Worm (Caenorhabditis elegans) whole organism, L4 larva: ENCODE data around the gene D1014.13.

ENCODE experiments used
- F10B5.3 ChIP-seq: sonication (generic microtip); optimal IDR thresholded peaks from 2 replicates; lab custom pipeline; 2016; ENCODE audit warnings: mild to moderate bottlenecking, missing genetic modification characterization, missing compliant biosample characterization
- F44E2.7 ChIP-seq: fragments of 200-800 bp; sonication (Bioruptor generic); IDR thresholded peaks from 2 replicates; pipeline ENCODE4 v2.1.2; 2022; ENCODE audit warnings: missing genetic modification characterization, missing compliant biosample characterization
- R02D3.7 ChIP-seq: fragments of 150-350 bp; sonication (generic microtip); optimal IDR thresholded peaks from 3 replicates; lab custom pipeline; 2014; ENCODE audit warnings: missing biosample characterization, missing genetic modification characterization
- T26A8.4 ChIP-seq: fragments of 200-800 bp; sonication (Bioruptor generic); IDR thresholded peaks from 2 replicates; pipeline ENCODE4 v1.3.6; 2022; ENCODE audit warnings: missing genetic modification characterization, missing compliant biosample characterization
- Y105C5A.15 ChIP-seq: fragments of 200-800 bp; sonication (Bioruptor generic); IDR thresholded peaks from 2 replicates; pipeline ENCODE4 v1.3.6; 2022; ENCODE audit warnings: missing genetic modification characterization, missing compliant biosample characterization
- Y5F2A.4 ChIP-seq: fragments of 200-800 bp; sonication (Bioruptor generic); optimal IDR thresholded peaks from 2 replicates; lab custom pipeline; 2018; ENCODE audit warnings: mild to moderate bottlenecking, missing genetic modification characterization, missing compliant biosample characterization
- ama-1 ChIP-seq: fragments of 150-350 bp; optimal IDR thresholded peaks from 2 replicates; lab custom pipeline; 2014; ENCODE audit warnings: inconsistent platforms, mixed read lengths
- ceh-20 ChIP-seq: fragments of 200-800 bp; sonication (Bioruptor generic); IDR thresholded peaks from 2 replicates; pipeline ENCODE4 v1.3.6; 2022; ENCODE audit warnings: missing genetic modification reagents, missing genetic modification characterization, missing compliant biosample characterization
- ceh-32 ChIP-seq: sonication (generic microtip); optimal IDR thresholded peaks from 2 replicates; lab custom pipeline; 2016; ENCODE audit warnings: mild to moderate bottlenecking, missing genetic modification characterization, missing compliant biosample characterization; ENCODE audit not compliant: poor library complexity
- ces-1 ChIP-seq: fragments of 150-350 bp; sonication (generic microtip); optimal IDR thresholded peaks from 4 replicates; lab custom pipeline; 2014; ENCODE audit warnings: missing biosample characterization, missing genetic modification reagents, missing genetic modification characterization
- daf-16 ChIP-seq, 3 experiments: sonication (generic microtip); optimal IDR thresholded peaks; 2 replicates each; lab custom pipeline; 2016 to 2017; ENCODE audit warnings: missing genetic modification characterization in 3 of 3, missing genetic modification reagents in 3 of 3, mild to moderate bottlenecking in 2 of 3, missing compliant biosample characterization in 2 of 3, missing biosample characterization in 1 of 3, moderate library complexity in 1 of 3
- daf-19 ChIP-seq: fragments of 200-800 bp; sonication (Bioruptor generic); conservative IDR thresholded peaks from 2 replicates; pipeline ENCODE4 v1.3.6; 2022; ENCODE audit warnings: missing genetic modification characterization, missing compliant biosample characterization
- dmd-8 ChIP-seq: fragments of 200-800 bp; sonication (Bioruptor generic); IDR thresholded peaks from 2 replicates; pipeline ENCODE4 v1.3.6; 2022; ENCODE audit warnings: missing genetic modification characterization, missing compliant biosample characterization
- dpl-1 ChIP-seq: fragments of 150-350 bp; optimal IDR thresholded peaks from 2 replicates; lab custom pipeline; 2014; ENCODE audit warnings: missing biosample characterization, missing genetic modification reagents, missing genetic modification characterization
- duxl-1 ChIP-seq: sonication (generic microtip); optimal IDR thresholded peaks from 2 replicates; lab custom pipeline; 2016; ENCODE audit warnings: mild to moderate bottlenecking, missing genetic modification characterization, moderate library complexity, missing compliant biosample characterization; ENCODE audit not compliant: poor library complexity
- dve-1 ChIP-seq: sonication (generic microtip); optimal IDR thresholded peaks from 2 replicates; lab custom pipeline; 2017; ENCODE audit warnings: antibody characterized with exemption, mild to moderate bottlenecking, missing genetic modification characterization, missing compliant biosample characterization; ENCODE audit not compliant: insufficient read depth
- hif-1 ChIP-seq, 2 experiments: sonication (generic microtip); optimal IDR thresholded peaks; 2 replicates each; lab custom pipeline; 2016 to 2017; ENCODE audit warnings: missing compliant biosample characterization in 2 of 2, missing genetic modification characterization in 2 of 2, missing genetic modification reagents in 2 of 2, missing genotype in 2 of 2, mild to moderate bottlenecking in 1 of 2
- hlh-11 ChIP-seq: fragments of 200-800 bp; sonication (Bioruptor generic); optimal IDR thresholded peaks from 2 replicates; lab custom pipeline; 2018; ENCODE audit warnings: mild to moderate bottlenecking, missing genetic modification characterization, missing compliant biosample characterization
- hlh-30 ChIP-seq: sonication (generic microtip); optimal IDR thresholded peaks from 2 replicates; lab custom pipeline; 2017; ENCODE audit warnings: antibody characterized with exemption, mild to moderate bottlenecking, missing genetic modification characterization, missing compliant biosample characterization; ENCODE audit not compliant: insufficient read depth
- jun-1 ChIP-seq: fragments of 150-350 bp; optimal IDR thresholded peaks from 2 replicates; lab custom pipeline; 2014; ENCODE audit warnings: missing biosample characterization, missing genetic modification reagents, missing genetic modification characterization
- lin-15B ChIP-seq: fragments of 150-350 bp; sonication (generic microtip); optimal IDR thresholded peaks from 3 replicates; lab custom pipeline; 2014; ENCODE audit warnings: missing biosample characterization, missing genetic modification characterization
- lin-38 ChIP-seq: fragments of 200-800 bp; sonication (Bioruptor generic); IDR thresholded peaks from 2 replicates; pipeline ENCODE4 v1.3.6; 2022; ENCODE audit warnings: missing genetic modification reagents, missing genetic modification characterization, missing compliant biosample characterization
- lsy-2 ChIP-seq, 2 experiments: fragments of 150-350 bp in 1 of 2; sonication (generic microtip) in 1 of 2; optimal IDR thresholded peaks; 2 replicates each; lab custom pipeline; 2014 to 2017; ENCODE audit warnings: missing biosample characterization in 2 of 2, missing genetic modification characterization in 2 of 2
- mdl-1 ChIP-seq, 2 experiments: fragments of 150-350 bp in 1 of 2; sonication (generic microtip) in 1 of 2; optimal IDR thresholded peaks; 2 replicates each; lab custom pipeline; 2014 to 2017; ENCODE audit warnings: missing biosample characterization in 2 of 2, missing genetic modification characterization in 2 of 2
- nhr-10 ChIP-seq: fragments of 150-350 bp; optimal IDR thresholded peaks from 2 replicates; lab custom pipeline; 2014; ENCODE audit warnings: missing biosample characterization, missing genetic modification characterization
- nhr-11 ChIP-seq: fragments of 150-350 bp; optimal IDR thresholded peaks from 2 replicates; lab custom pipeline; 2014; ENCODE audit warnings: missing biosample characterization, missing genetic modification characterization
- nhr-237 ChIP-seq: sonication (generic microtip); optimal IDR thresholded peaks from 2 replicates; lab custom pipeline; 2017; ENCODE audit warnings: missing biosample characterization, missing genetic modification characterization
- nhr-41 ChIP-seq: fragments of 200-800 bp; sonication (Bioruptor generic); IDR thresholded peaks from 2 replicates; pipeline ENCODE4 v1.3.6; 2022; ENCODE audit warnings: missing genetic modification reagents, missing genetic modification characterization, missing compliant biosample characterization
- nhr-76 ChIP-seq: fragments of 150-350 bp; optimal IDR thresholded peaks from 2 replicates; lab custom pipeline; 2014; ENCODE audit warnings: missing biosample characterization, missing genetic modification characterization
- rbr-2 ChIP-seq: sonication (generic microtip); optimal IDR thresholded peaks from 2 replicates; lab custom pipeline; 2016; ENCODE audit warnings: missing genotype, missing genetic modification characterization, missing compliant biosample characterization
- skn-1 ChIP-seq: fragments of 150-350 bp; optimal IDR thresholded peaks from 2 replicates; lab custom pipeline; 2014; ENCODE audit warnings: missing biosample characterization, missing genetic modification characterization
- snpc-4 ChIP-seq: fragments of 150-350 bp; optimal IDR thresholded peaks from 2 replicates; lab custom pipeline; 2014; ENCODE audit warnings: missing biosample characterization, missing genetic modification characterization
- unc-130 ChIP-seq: sonication (generic microtip); optimal IDR thresholded peaks from 2 replicates; lab custom pipeline; 2016; ENCODE audit warnings: missing genetic modification reagents, missing genetic modification characterization, missing compliant biosample characterization
- unc-62 ChIP-seq, 3 experiments: fragments of 150-350 bp in 1 of 3; sonication (generic microtip); optimal IDR thresholded peaks in 2 of 3; peaks in 1 of 3; 1 replicate in 1 of 3; 2 replicates in 2 of 3; lab custom pipeline; 2014 to 2017; ENCODE audit warnings: missing biosample characterization in 3 of 3, missing genetic modification characterization in 3 of 3, missing genetic modification reagents in 3 of 3, missing genotype in 1 of 3
- vab-7 ChIP-seq: fragments of 200-800 bp; sonication (Bioruptor generic); IDR thresholded peaks from 2 replicates; pipeline ENCODE4 v1.3.6; 2022; ENCODE audit warnings: missing genetic modification reagents, missing genetic modification characterization, missing compliant biosample characterization
- zfp-3 ChIP-seq: fragments of 200-800 bp; sonication (Bioruptor generic); conservative IDR thresholded peaks from 2 replicates; pipeline ENCODE4 v1.3.6; 2022; ENCODE audit warnings: missing genetic modification reagents, missing genetic modification characterization, missing compliant biosample characterization
- ztf-11 ChIP-seq: fragments of 150-350 bp; optimal IDR thresholded peaks from 2 replicates; lab custom pipeline; 2014; ENCODE audit warnings: missing biosample characterization, missing genetic modification characterization

Gene D1014.13

ce11 chrV:8130149-8130661 is 15.2 kb upstream of the D1014.13 start, which contains the start of gene snap-1 (continued):
- TF ChIP-seq lsy-2 (tag; optimal IDR thresholded peaks at IDR 0.05; lab: Kevin White, UChicago), result peak in 1 of 2 experiments; percentile 75
- no peak for TF ChIP-seq dmd-8 (GFP tag; lab: Robert Waterston, UW)
- TF ChIP-seq Y105C5A.15 (GFP tag; lab: Robert Waterston, UW), result no peak
- TF ChIP-seq snpc-4 (tag; lab: Kevin White, UChicago), result no peak
- peak; percentile 42 for TF ChIP-seq dpl-1 (GFP tag; lab: Kevin White, UChicago)
- no peak for TF ChIP-seq ces-1 (GFP tag; lab: Kevin White, UChicago)
- no peak for TF ChIP-seq nhr-41 (GFP tag; lab: Robert Waterston, UW)
- TF ChIP-seq nhr-237, result no peak
- TF ChIP-seq hlh-30 (tag; lab: Kevin White, UChicago), result peak; percentile 93
- no peak for TF ChIP-seq F44E2.7 (GFP tag; lab: Robert Waterston, UW)
- TF ChIP-seq unc-130 (GFP tag; lab: Kevin White, UChicago), result no peak
- no peak for TF ChIP-seq Y5F2A.4 (GFP tag; lab: Kevin White, UChicago)
- TF ChIP-seq vab-7 (GFP tag; lab: Robert Waterston, UW), result no peak
- peak; percentile 20 for TF ChIP-seq nhr-11 (tag; lab: Kevin White, UChicago)
- no peak for TF ChIP-seq nhr-76 (tag; lab: Kevin White, UChicago)
- TF ChIP-seq nhr-10 (tag; lab: Kevin White, UChicago), result no peak
- TF ChIP-seq mdl-1 (tag; optimal IDR thresholded peaks at IDR 0.05; lab: Kevin White, UChicago), result peak in 1 of 2 experiments; percentile 38
- peak; percentile 55 for TF ChIP-seq rbr-2 (tag; lab: Kevin White, UChicago)
- TF ChIP-seq unc-62 (GFP tag; optimal IDR thresholded peaks at IDR 0.05 in 1 of 2; lab: Kevin White, UChicago), result peak in 1 of 2 experiments; percentile 32
- no peak for TF ChIP-seq unc-62 (tag; optimal IDR thresholded peaks at IDR 0.05; lab: Kevin White, UChicago)
- TF ChIP-seq hif-1 (tag; optimal IDR thresholded peaks at IDR 0.05; lab: Kevin White, UChicago), result no peak
- TF ChIP-seq jun-1 (tag; lab: Kevin White, UChicago), result no peak
- no peak for TF ChIP-seq skn-1 (tag; lab: Kevin White, UChicago)
- no peak for TF ChIP-seq lin-15B

ce11 chrV:8130812-8131211 is 14.6 kb upstream of the D1014.13 start:
- TF ChIP-seq lin-38 (GFP tag; lab: Robert Waterston, UW), result no peak

- TF ChIP-seq lin-38 (GFP tag; lab: Robert Waterston, UW) (0 out of 2 replicates have a peak, but pooled peaks have one; percentile 17), R02D3.7 (tag; lab: Kevin White, UChicago) (no peak), ama-1 (lab: Kevin White, UChicago) (peak; percentile 3), zfp-3 (GFP tag; lab: Robert Waterston, UW) (0 out of 2 replicates have a peak, but pooled peaks have one; percentile 20), T26A8.4 (peak; percentile 36; the same call in 1 of the 2 replicates), hlh-30 (tag; lab: Kevin White, UChicago) (no peak), ztf-11 (no peak)
Observed at ce11 chrV:8131628-8132027, 13.8 kb upstream of the D1014.13 start.

- TF ChIP-seq hlh-11 (tag; lab: Kevin White, UChicago), result no peak
- peak; percentile 5 for TF ChIP-seq dve-1 (tag; lab: Kevin White, UChicago)
- no peak for TF ChIP-seq daf-16 (GFP tag; optimal IDR thresholded peaks at IDR 0.05; lab: Kevin White, UChicago)
- TF ChIP-seq daf-16 (tag; optimal IDR thresholded peaks at IDR 0.05; lab: Kevin White, UChicago), result peak; percentile 67
- TF ChIP-seq ceh-20 (GFP tag; lab: Robert Waterston, UW), result no peak
- TF ChIP-seq daf-19 (GFP tag; lab: Robert Waterston, UW), result no peak
- TF ChIP-seq hlh-30 (tag; lab: Kevin White, UChicago), result peak; percentile 46
- TF ChIP-seq duxl-1 (tag; lab: Kevin White, UChicago), result no peak
- no peak for TF ChIP-seq ceh-32 (tag; lab: Kevin White, UChicago)
- no peak for TF ChIP-seq F10B5.3 (tag; lab: Kevin White, UChicago)
Observed at ce11 chrV:8132926-8133325, 12.5 kb upstream of the D1014.13 start, which contains the start of gene D1014.4. D1014.4 (plus strand) TSS chrV:8133226.
